Worm (Caenorhabditis elegans) whole organism, young adult: ENCODE data around the gene srt-12.

Source experiments
- T07F8.4 ChIP-seq: sonication (generic microtip); optimal IDR thresholded peaks from 2 replicates; lab custom pipeline; 2016; ENCODE audit warnings: mild to moderate bottlenecking, missing genetic modification characterization, moderate library complexity, missing compliant biosample characterization
- Y53F4B.3 ChIP-seq: fragments of 200-800 bp; sonication (Bioruptor generic); IDR thresholded peaks from 2 replicates; pipeline ENCODE4 v1.3.6; 2022; ENCODE audit warnings: missing genetic modification reagents, missing genetic modification characterization, missing compliant biosample characterization
- aptf-3 ChIP-seq: fragments of 200-800 bp; sonication (Bioruptor generic); IDR thresholded peaks from 2 replicates; pipeline ENCODE4 v1.3.6; 2022; ENCODE audit warnings: missing genetic modification characterization, missing compliant biosample characterization
- attf-3 ChIP-seq: fragments of 200-800 bp; sonication (Bioruptor generic); conservative IDR thresholded peaks from 2 replicates; pipeline ENCODE4 v1.3.6; 2022; ENCODE audit warnings: missing genetic modification reagents, missing genetic modification characterization, missing compliant biosample characterization
- dpl-1 ChIP-seq: fragments of 150-350 bp; optimal IDR thresholded peaks from 2 replicates; lab custom pipeline; 2014; ENCODE audit warnings: missing biosample characterization, missing genetic modification reagents, missing genetic modification characterization
- egl-18 ChIP-seq: fragments of 200-800 bp; sonication (Bioruptor generic); IDR thresholded peaks from 2 replicates; pipeline ENCODE4 v1.3.6; 2022; ENCODE audit warnings: missing genetic modification reagents, missing genetic modification characterization, missing compliant biosample characterization
- lsy-27 ChIP-seq: sonication (generic microtip); optimal IDR thresholded peaks from 2 replicates; lab custom pipeline; 2017; ENCODE audit warnings: missing genetic modification characterization, mild to moderate bottlenecking, missing compliant biosample characterization, antibody characterized with exemption, missing genotype, borderline replicate concordance; ENCODE audit not compliant: insufficient read depth
- nfya-1 ChIP-seq: sonication (generic microtip); optimal IDR thresholded peaks from 2 replicates; lab custom pipeline; 2017; ENCODE audit warnings: antibody characterized with exemption, missing compliant biosample characterization, missing genetic modification characterization, borderline replicate concordance; ENCODE audit not compliant: insufficient read depth
- nhr-120 ChIP-seq: fragments of 200-800 bp; sonication (Bioruptor generic); IDR thresholded peaks from 2 replicates; pipeline ENCODE4 v1.3.6; 2022; ENCODE audit warnings: missing genetic modification characterization, missing compliant biosample characterization
- xnd-1 ChIP-seq: sonication (generic microtip); optimal IDR thresholded peaks from 2 replicates; lab custom pipeline; 2016; ENCODE audit warnings: missing genotype, missing genetic modification reagents, missing genetic modification characterization, missing compliant biosample characterization
- zim-3 ChIP-seq: sonication (generic microtip); optimal IDR thresholded peaks from 2 replicates; lab custom pipeline; 2017; ENCODE audit warnings: mild to moderate bottlenecking, missing genetic modification characterization, moderate library complexity, missing compliant biosample characterization

ce11 chrV:4250047-4250446 is 7.7 kb upstream of the srt-12 start, which contains the start of gene srt-13:
- TF ChIP-seq aptf-3 (GFP tag; lab: Robert Waterston, UW): no peak
- no peak for TF ChIP-seq nhr-120 (GFP tag; lab: Robert Waterston, UW)
- TF ChIP-seq egl-18 (GFP tag; lab: Robert Waterston, UW): no peak
- TF ChIP-seq T07F8.4 (tag; lab: Kevin White, UChicago): no peak
- TF ChIP-seq xnd-1 (tag; lab: Kevin White, UChicago): no peak
- no peak for TF ChIP-seq nfya-1 (tag; lab: Kevin White, UChicago)
- TF ChIP-seq zim-3 (tag; lab: Kevin White, UChicago): no peak
- no peak for TF ChIP-seq attf-3 (GFP tag; lab: Robert Waterston, UW)
- TF ChIP-seq Y53F4B.3 (GFP tag; lab: Robert Waterston, UW): no peak
- TF ChIP-seq dpl-1 (GFP tag; lab: Kevin White, UChicago): no peak
- TF ChIP-seq lsy-27 (tag; lab: Kevin White, UChicago): no peak
